Worm (Caenorhabditis elegans) whole organism, L1 larva: ENCODE results near the gene gtl-2.

Experiments used
- ama-1 ChIP-seq: fragments of 150-350 bp; optimal IDR thresholded peaks from 2 replicates; lab custom pipeline; 2014
- blmp-1 ChIP-seq: fragments of 150-350 bp; optimal IDR thresholded peaks from 2 replicates; lab custom pipeline; 2014; ENCODE audit warnings: missing biosample characterization, missing genetic modification characterization
- ces-1 ChIP-seq: fragments of 150-350 bp; optimal IDR thresholded peaks from 2 replicates; lab custom pipeline; 2014; ENCODE audit warnings: missing biosample characterization, missing genetic modification reagents, missing genetic modification characterization
- dpl-1 ChIP-seq, 3 experiments: fragments of 150-350 bp in 2 of 3; sonication (generic microtip) in 1 of 3; optimal IDR thresholded peaks; 2 replicates each; lab custom pipeline; 2014 to 2017; ENCODE audit warnings: missing biosample characterization in 3 of 3, missing genetic modification characterization in 3 of 3, missing genetic modification reagents in 3 of 3
- elt-3 ChIP-seq, 6 experiments: fragments of 150-350 bp in 1 of 6; sonication (generic microtip); optimal IDR thresholded peaks; 2 replicates each; lab custom pipeline; 2017 to 2018; ENCODE audit warnings: missing biosample characterization in 6 of 6, missing genetic modification characterization in 6 of 6, inconsistent platforms in 1 of 6
- lsy-2 ChIP-seq, 2 experiments: fragments of 150-350 bp; optimal IDR thresholded peaks; 2 replicates each; lab custom pipeline; 2014; ENCODE audit warnings: missing biosample characterization in 2 of 2, missing genetic modification characterization in 2 of 2
- mef-2 ChIP-seq: fragments of 150-350 bp; optimal IDR thresholded peaks from 2 replicates; lab custom pipeline; 2014; ENCODE audit warnings: missing biosample characterization, missing genetic modification characterization
- mep-1 ChIP-seq: fragments of 150-350 bp; optimal IDR thresholded peaks from 2 replicates; lab custom pipeline; 2014; ENCODE audit warnings: missing biosample characterization, missing genetic modification characterization
- skn-1 ChIP-seq: fragments of 150-350 bp; optimal IDR thresholded peaks from 2 replicates; lab custom pipeline; 2014; ENCODE audit warnings: missing biosample characterization, missing genetic modification characterization
- unc-86 ChIP-seq: sonication (generic microtip); optimal IDR thresholded peaks from 2 replicates; lab custom pipeline; 2016; ENCODE audit warnings: missing genetic modification characterization, missing compliant biosample characterization

ce11 chrIV:11229013-11229412, 44.2 kb upstream of the gtl-2 start:
- no peak for TF ChIP-seq blmp-1 (tag; lab: Kevin White, UChicago)
- no peak for TF ChIP-seq skn-1
- TF ChIP-seq dpl-1 (GFP tag; optimal IDR thresholded peaks at IDR 0.05; lab: Kevin White, UChicago) = no peak
- TF ChIP-seq mef-2 (tag; lab: Kevin White, UChicago) = no peak
- TF ChIP-seq elt-3 (tag; optimal IDR thresholded peaks at IDR 0.05; lab: Kevin White, UChicago) = no peak
- no peak for TF ChIP-seq mep-1
- TF ChIP-seq ces-1 (GFP tag; lab: Kevin White, UChicago) = no peak
- no peak for TF ChIP-seq ama-1 (lab: Kevin White, UChicago)
- no peak for TF ChIP-seq lsy-2 (tag; optimal IDR thresholded peaks at IDR 0.05; lab: Kevin White, UChicago)
- no peak for TF ChIP-seq unc-86
